Worm (Caenorhabditis elegans) whole organism, young adult: Measurements from ENCODE around the gene Y25C1A.7.

Source experiments
- C17E4.6 ChIP-seq: fragments of 200-800 bp; sonication (Bioruptor generic); IDR thresholded peaks from 2 replicates; pipeline ENCODE4 v1.3.6; 2022; ENCODE audit warnings: missing genetic modification reagents, missing genetic modification characterization, missing compliant biosample characterization
- him-1 ChIP-seq: sonication (generic microtip); optimal IDR thresholded peaks from 2 replicates; lab custom pipeline; 2016; ENCODE audit warnings: missing genotype, missing genetic modification reagents, missing genetic modification characterization, missing compliant biosample characterization

ce11 chrII:3109533-3109932 lies 38.7 kb upstream of the Y25C1A.7 start:
- TF ChIP-seq him-1: no peak
- TF ChIP-seq C17E4.6: no peak
